Fruit fly (Drosophila melanogaster) whole organism, pupa: Measurements from ENCODE around the gene CG6325.

Source experiments
- CG10348 ChIP-seq: fragments of 200-800 bp; sonication (Bioruptor generic); IDR thresholded peaks from 2 replicates; pipeline ENCODE4 v1.3.6; 2022; ENCODE audit warnings: missing biosample characterization, missing genetic modification characterization
- CG12605 ChIP-seq: fragments of 200-800 bp; sonication (Bioruptor generic); IDR thresholded peaks from 2 replicates; pipeline ENCODE4 v1.3.6; 2022; ENCODE audit warnings: missing biosample characterization, missing genetic modification characterization
- CG13204 ChIP-seq: fragments of 200-800 bp; sonication (Bioruptor generic); optimal IDR thresholded peaks from 2 replicates; lab custom pipeline; 2018; ENCODE audit warnings: missing biosample characterization, mild to moderate bottlenecking, missing genetic modification characterization, moderate library complexity
- CG14655 ChIP-seq: fragments of 200-800 bp; sonication (Bioruptor generic); optimal IDR thresholded peaks from 3 replicates; lab custom pipeline; 2017; ENCODE audit warnings: mild to moderate bottlenecking, missing biosample characterization, missing genetic modification reagents, missing genetic modification characterization
- CG15710 ChIP-seq: fragments of 200-800 bp; sonication (Bioruptor generic); optimal IDR thresholded peaks from 2 replicates; lab custom pipeline; 2018; ENCODE audit warnings: missing biosample characterization, mild to moderate bottlenecking, missing genetic modification characterization, moderate library complexity
- CG17806 ChIP-seq: fragments of 200-800 bp; sonication (Bioruptor generic); optimal IDR thresholded peaks from 2 replicates; lab custom pipeline; 2018; ENCODE audit warnings: missing biosample characterization, mild to moderate bottlenecking, missing genetic modification characterization, moderate library complexity
- CG32121 ChIP-seq: fragments of 200-800 bp; sonication (Bioruptor generic); IDR thresholded peaks from 2 replicates; pipeline ENCODE4 v1.3.6; 2022; ENCODE audit warnings: missing biosample characterization, missing genetic modification characterization
- CG34367 ChIP-seq: fragments of 200-800 bp; sonication (Bioruptor generic); optimal IDR thresholded peaks from 2 replicates; lab custom pipeline; 2018; ENCODE audit warnings: missing biosample characterization, mild to moderate bottlenecking, missing genetic modification characterization
- CG4496 ChIP-seq: fragments of 200-800 bp; sonication (Bioruptor generic); IDR thresholded peaks from 3 replicates; pipeline ENCODE4 v1.3.6; 2022; ENCODE audit warnings: missing biosample characterization, missing genetic modification characterization
- CG8159 ChIP-seq: fragments of 200-800 bp; sonication (Bioruptor generic); optimal IDR thresholded peaks from 3 replicates; lab custom pipeline; 2018; ENCODE audit warnings: missing biosample characterization, mild to moderate bottlenecking, missing genetic modification characterization, moderate library complexity
- CG8301 ChIP-seq: fragments of 200-800 bp; sonication (Bioruptor generic); optimal IDR thresholded peaks from 2 replicates; lab custom pipeline; 2018; ENCODE audit warnings: missing biosample characterization, mild to moderate bottlenecking, missing genetic modification characterization
- CG9948 ChIP-seq: fragments of 200-800 bp; sonication (Bioruptor generic); optimal IDR thresholded peaks from 2 replicates; lab custom pipeline; 2018; ENCODE audit warnings: missing biosample characterization, mild to moderate bottlenecking, missing genetic modification characterization, moderate library complexity
- D1 ChIP-seq: fragments of 200-800 bp; sonication (Bioruptor generic); optimal IDR thresholded peaks from 2 replicates; lab custom pipeline; 2018; ENCODE audit warnings: missing biosample characterization, mild to moderate bottlenecking, missing genetic modification characterization, moderate library complexity
- EcR ChIP-seq: fragments of 200-800 bp; sonication (Bioruptor generic); optimal IDR thresholded peaks from 3 replicates; lab custom pipeline; 2019; ENCODE audit warnings: missing biosample characterization, missing genetic modification characterization, mild to moderate bottlenecking, moderate library complexity, missing genetic modification reagents
- Ets98B ChIP-seq: fragments of 200-800 bp; sonication (Bioruptor generic); IDR thresholded peaks from 2 replicates; pipeline ENCODE4 v1.3.6; 2022; ENCODE audit warnings: missing biosample characterization, missing genetic modification characterization
- Pif1A ChIP-seq: fragments of 200-800 bp; sonication (Bioruptor generic); optimal IDR thresholded peaks from 3 replicates; lab custom pipeline; 2016; ENCODE audit warnings: missing biosample characterization, missing genetic modification characterization
- Pif1B ChIP-seq: fragments of 200-800 bp; sonication (Bioruptor generic); optimal IDR thresholded peaks from 3 replicates; lab custom pipeline; 2016; ENCODE audit warnings: missing biosample characterization, missing genetic modification characterization
- Snoo ChIP-seq: fragments of 200-800 bp; sonication (Bioruptor generic); optimal IDR thresholded peaks from 3 replicates; lab custom pipeline; 2017; ENCODE audit warnings: missing biosample characterization, mild to moderate bottlenecking, missing genetic modification characterization, inconsistent platforms
- fd96Ca ChIP-seq: fragments of 200-800 bp; sonication (Bioruptor generic); IDR thresholded peaks from 3 replicates; pipeline ENCODE4 v1.3.6; 2022; ENCODE audit warnings: missing biosample characterization, missing genetic modification characterization
- gl ChIP-seq: fragments of 200-800 bp; sonication (Bioruptor generic); optimal IDR thresholded peaks from 2 replicates; lab custom pipeline; 2018; ENCODE audit warnings: missing biosample characterization, mild to moderate bottlenecking, missing genetic modification characterization
- rn ChIP-seq: fragments of 200-800 bp; sonication (Bioruptor generic); IDR thresholded peaks from 2 replicates; pipeline ENCODE4 v1.3.6; 2022; ENCODE audit warnings: missing biosample characterization, missing genetic modification characterization

The CG6325 gene

DNA sequence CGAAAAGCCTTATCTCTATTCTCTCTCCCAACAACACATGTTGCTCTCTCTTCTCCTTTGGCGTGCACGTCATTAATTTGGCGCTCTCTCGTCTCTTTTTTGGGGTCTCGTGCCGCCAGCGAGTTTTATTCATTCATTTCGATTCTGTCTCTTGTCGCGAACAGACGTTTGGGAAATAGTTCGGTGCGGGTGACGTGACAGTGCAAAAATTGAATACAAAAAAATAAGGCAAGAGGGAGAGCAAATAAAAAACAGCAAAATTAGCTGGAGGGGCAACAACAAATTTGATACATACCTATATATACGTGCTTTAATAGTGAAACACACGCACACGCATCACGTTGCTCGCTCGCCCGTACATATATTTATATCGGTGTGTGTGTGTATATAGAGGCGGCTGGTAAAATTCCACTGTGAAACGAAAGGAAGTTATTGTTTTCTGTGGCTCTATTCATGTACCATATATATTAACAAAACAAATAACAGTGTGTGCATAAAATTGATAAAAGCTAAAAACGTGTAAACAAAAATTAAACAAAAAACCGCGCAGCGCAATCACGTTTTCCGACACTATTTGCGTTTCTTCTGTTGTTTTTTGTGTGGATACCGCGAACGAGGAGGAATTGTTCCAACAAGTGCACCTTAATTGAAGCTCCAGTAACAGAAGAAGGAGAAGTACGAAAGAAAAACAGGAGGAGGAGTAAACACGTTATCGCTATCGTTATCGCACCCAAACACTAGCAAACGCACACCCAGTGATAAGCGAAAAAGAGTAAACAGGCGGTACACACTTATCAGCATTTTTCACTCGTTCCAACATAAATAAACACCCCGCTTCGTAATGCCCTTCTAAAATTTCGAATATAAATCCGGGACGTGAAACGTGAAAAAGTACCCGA, 18.7 kb downstream of the CG6325 start, which contains the start of gene cwo:
TSS of gene cwo (plus strand) at position 131 of the 899 bp plus-strand sequence.
- TF ChIP-seq CG14655 (GFP tag; lab: Kevin White, UChicago), result no peak
- TF ChIP-seq CG17806 (tag; lab: Kevin White, UChicago), result no peak
- no peak for TF ChIP-seq CG15710 (tag; lab: Kevin White, UChicago)
- TF ChIP-seq fd96Ca (GFP tag; lab: Robert Waterston, UW), result no peak
- TF ChIP-seq CG9948 (tag; lab: Kevin White, UChicago), result no peak

DNA sequence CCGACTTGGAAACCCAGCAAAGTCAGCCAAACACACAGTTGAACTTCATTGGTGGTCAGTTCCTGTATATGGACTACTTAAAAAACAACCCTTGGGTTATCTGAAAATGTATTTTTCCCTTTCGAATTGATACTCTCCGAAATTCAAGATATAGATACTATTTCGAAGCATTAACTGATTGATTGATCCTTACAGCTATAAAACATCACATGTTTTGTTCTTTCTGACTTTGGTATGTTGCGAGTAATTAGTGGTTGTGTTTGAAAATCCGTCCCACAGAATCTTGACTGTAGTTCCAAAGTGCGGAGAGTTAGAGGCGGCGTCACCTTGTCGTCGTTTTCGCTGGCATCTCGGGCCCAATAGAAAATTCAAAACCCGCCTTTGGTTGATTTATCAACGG, 27.1 kb downstream of the CG6325 start:
- TF ChIP-seq Pif1A (GFP tag; lab: Kevin White, UChicago), result no peak
- no peak for TF ChIP-seq CG13204
- TF ChIP-seq EcR (GFP tag; lab: Kevin White, UChicago), result no peak
- peak; percentile 43 for TF ChIP-seq CG8301
- TF ChIP-seq CG9948 (tag; lab: Kevin White, UChicago), result no peak
- no peak for TF ChIP-seq CG32121 (GFP tag; lab: Robert Waterston, UW)
- no peak for TF ChIP-seq fd96Ca (GFP tag; lab: Robert Waterston, UW)
- peak; percentile 30 for TF ChIP-seq CG14655 (GFP tag; lab: Kevin White, UChicago)
- no peak for TF ChIP-seq gl (tag; lab: Kevin White, UChicago)
- TF ChIP-seq CG4496 (GFP tag; lab: Robert Waterston, UW), result no peak

DNA sequence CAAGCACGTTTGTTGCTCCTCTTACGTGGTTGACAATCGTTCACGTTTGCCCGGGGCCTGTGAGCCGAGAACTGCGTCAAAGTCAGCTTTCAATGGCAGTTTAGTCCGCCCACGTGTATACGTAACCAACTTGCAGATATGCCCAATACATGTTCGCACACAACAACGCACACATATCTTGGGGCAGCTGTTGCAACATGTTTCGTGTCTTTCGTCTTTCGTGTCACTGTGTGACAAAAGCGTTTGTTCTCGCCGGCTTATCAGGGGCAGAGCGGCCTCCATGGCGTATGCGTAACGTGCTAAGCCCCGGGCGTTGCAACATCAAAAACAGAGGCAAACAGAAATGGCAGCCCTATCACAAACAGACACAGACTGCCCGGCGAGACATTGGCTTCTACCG, 27.7 kb downstream of the CG6325 start:
- TF ChIP-seq Pif1B (no peak), rn (GFP tag; lab: Robert Waterston, UW) (no peak)

DNA sequence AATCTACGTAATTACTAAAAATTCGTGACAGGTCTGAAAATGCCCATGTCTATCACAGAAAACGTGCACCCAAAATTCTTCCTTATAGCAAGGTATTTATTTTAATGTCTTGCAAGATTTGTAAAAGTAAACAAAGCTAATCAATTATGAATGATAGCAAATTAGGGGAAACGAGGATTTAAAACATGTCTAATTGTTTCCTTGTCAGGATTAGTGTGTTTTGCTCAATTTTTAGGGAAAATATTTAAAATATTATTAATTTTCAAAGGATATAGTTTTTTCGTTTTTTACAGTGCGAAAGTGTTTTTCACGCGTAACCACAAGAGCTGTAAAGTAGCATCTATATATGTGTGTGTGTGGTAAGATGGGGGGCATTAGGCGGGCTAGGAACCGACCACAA, 28.1 kb downstream of the CG6325 start:
- no peak for TF ChIP-seq gl (tag; lab: Kevin White, UChicago)
- no peak for TF ChIP-seq CG32121 (GFP tag; lab: Robert Waterston, UW)
- TF ChIP-seq EcR (GFP tag; lab: Kevin White, UChicago), result no peak
- TF ChIP-seq CG14655 (GFP tag; lab: Kevin White, UChicago), result peak; percentile 24
- TF ChIP-seq CG8301, result no peak
- TF ChIP-seq, all 21 proteins: peak for 1

DNA sequence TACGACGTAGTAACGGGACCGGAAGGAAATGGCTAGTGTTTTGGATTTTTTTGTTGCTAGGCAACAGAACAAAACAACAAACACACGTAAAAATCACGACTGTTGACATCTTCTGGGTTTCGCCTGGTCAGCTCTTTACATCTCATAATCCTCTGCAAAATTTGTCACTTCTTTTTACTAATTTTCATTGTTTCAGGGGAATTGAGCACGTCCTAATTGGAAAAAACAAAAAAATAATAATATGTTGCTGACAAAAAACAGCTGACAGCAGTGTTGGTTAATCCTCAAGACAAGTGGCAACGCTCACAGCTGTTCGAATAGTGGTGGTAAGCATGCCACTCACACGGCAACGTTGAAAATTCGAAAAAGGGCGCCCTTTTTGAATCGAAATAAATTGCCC, 29.2 kb downstream of the CG6325 start, which contains the start of gene Rfx:
TSS of gene Rfx (minus strand) at position 220 of the 400 bp plus-strand sequence.
- TF ChIP-seq CG4496 (GFP tag; lab: Robert Waterston, UW), result no peak
- TF ChIP-seq CG8159, result peak; percentile 42
- no peak for TF ChIP-seq Pif1A (GFP tag; lab: Kevin White, UChicago)
- peak; percentile 37 for TF ChIP-seq CG15710 (tag; lab: Kevin White, UChicago)
- TF ChIP-seq CG34367 (tag; lab: Kevin White, UChicago), result no peak
- TF ChIP-seq CG9948 (tag; lab: Kevin White, UChicago), result no peak
- TF ChIP-seq CG14655 (GFP tag; lab: Kevin White, UChicago), result no peak
- TF ChIP-seq gl (tag; lab: Kevin White, UChicago), result peak; percentile 47
- peak; percentile 35 for TF ChIP-seq CG8301
- TF ChIP-seq CG12605 (GFP tag; lab: Robert Waterston, UW), result no peak
- no peak for TF ChIP-seq CG10348 (GFP tag; lab: Robert Waterston, UW)
- TF ChIP-seq Snoo (tag; lab: Kevin White, UChicago), result no peak
- peak; percentile 47 for TF ChIP-seq D1 (tag; lab: Kevin White, UChicago)
- TF ChIP-seq CG32121 (GFP tag; lab: Robert Waterston, UW), result no peak
- TF ChIP-seq CG13204, result no peak
- TF ChIP-seq Ets98B (GFP tag; lab: Robert Waterston, UW), result no peak
- peak; percentile 28 for TF ChIP-seq Pif1B
- TF ChIP-seq fd96Ca (GFP tag; lab: Robert Waterston, UW), result no peak
- TF ChIP-seq CG17806 (tag; lab: Kevin White, UChicago), result no peak
- TF ChIP-seq rn (GFP tag; lab: Robert Waterston, UW), result no peak
- TF ChIP-seq EcR (GFP tag; lab: Kevin White, UChicago), result no peak

DNA sequence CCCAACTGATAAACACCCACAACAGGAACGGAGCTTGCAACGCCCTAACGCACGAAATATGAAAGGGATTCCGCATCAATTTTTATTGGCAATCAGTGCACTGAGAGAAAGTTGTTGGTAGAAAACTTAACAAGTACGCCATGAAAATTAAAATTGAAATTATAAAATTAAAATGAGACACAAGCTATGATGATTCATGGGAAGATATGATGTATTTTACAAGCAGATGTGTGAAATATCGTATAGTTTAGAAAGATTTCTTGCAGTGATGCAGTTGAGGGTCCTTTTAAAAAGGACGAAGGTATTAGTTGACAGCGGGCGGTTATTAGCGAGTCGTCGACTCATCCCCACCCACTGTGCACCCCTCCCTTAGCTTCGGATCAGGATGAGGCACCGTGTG, 36.6 kb downstream of the CG6325 start:
- no peak for TF ChIP-seq CG34367 (tag; lab: Kevin White, UChicago)
- TF ChIP-seq CG15710 (tag; lab: Kevin White, UChicago), result no peak

DNA sequence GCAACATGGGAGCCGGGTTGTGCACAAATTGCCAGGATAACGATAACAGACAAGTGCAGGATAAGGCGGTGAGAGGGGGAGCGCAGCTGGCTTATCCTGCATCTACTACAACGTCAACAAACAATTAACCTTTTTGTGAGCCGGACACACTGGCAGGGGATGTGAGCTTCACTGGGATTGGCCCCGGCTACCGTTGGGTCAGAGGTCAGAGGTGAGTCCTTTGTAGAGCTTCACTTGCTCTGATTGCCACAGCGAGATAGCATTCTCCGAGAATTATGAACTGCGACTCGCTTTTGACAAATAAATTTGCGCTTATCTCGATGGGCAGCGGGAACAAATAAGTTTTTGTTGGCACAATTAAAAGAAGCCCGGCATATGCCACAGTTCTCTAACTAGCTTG, 37.3 kb downstream of the CG6325 start:
- TF ChIP-seq CG9948 (tag; lab: Kevin White, UChicago), result no peak
- TF ChIP-seq CG12605 (GFP tag; lab: Robert Waterston, UW), result no peak
- no peak for TF ChIP-seq Snoo (tag; lab: Kevin White, UChicago)
- no peak for TF ChIP-seq Ets98B (GFP tag; lab: Robert Waterston, UW)
- TF ChIP-seq Pif1A (GFP tag; lab: Kevin White, UChicago), result no peak
- TF ChIP-seq Pif1B, result no peak
- no peak for TF ChIP-seq CG34367 (tag; lab: Kevin White, UChicago)
- TF ChIP-seq CG4496 (GFP tag; lab: Robert Waterston, UW), result no peak
- no peak for TF ChIP-seq CG13204
- TF ChIP-seq CG8159, result no peak
- no peak for TF ChIP-seq D1 (tag; lab: Kevin White, UChicago)
- no peak for TF ChIP-seq CG14655 (GFP tag; lab: Kevin White, UChicago)
- TF ChIP-seq CG8301, result no peak
- TF ChIP-seq EcR (GFP tag; lab: Kevin White, UChicago), result no peak
- TF ChIP-seq, all 21 proteins: peak for 0
